Fruit fly (Drosophila melanogaster): ENCODE data around the gene CG6933.

dm6 chr3L:20203587-20203986 is 16.6 kb downstream of the CG6933 start, which contains the start of gene CG7298:
- TF ChIP-seq CG15710 (tag; optimal IDR thresholded peaks at IDR 0.05) (no peak), CG17806 (tag; optimal IDR thresholded peaks at IDR 0.05) (no peak), gl (tag; optimal IDR thresholded peaks at IDR 0.05) (no peak), CG14655 (GFP tag; optimal IDR thresholded peaks at IDR 0.05) (no peak), CG12605 (GFP tag; IDR thresholded peaks at IDR 0.05) (no peak), EcR (GFP tag; optimal IDR thresholded peaks at IDR 0.05) (no peak), CG4496 (GFP tag; IDR thresholded peaks at IDR 0.05) (no peak), CG34367 (tag; optimal IDR thresholded peaks at IDR 0.05) (no peak)

All from whole organism, pupa.